Worm (Caenorhabditis elegans) whole organism, L1 larva: ENCODE data around the gene F46C5.6.

Experiments
- C04F5.9 ChIP-seq: sonication (generic microtip); optimal IDR thresholded peaks from 2 replicates; lab custom pipeline; 2016; ENCODE audit warnings: missing genetic modification characterization, missing compliant biosample characterization
- C16A3.4 ChIP-seq: fragments of 150-350 bp; optimal IDR thresholded peaks from 2 replicates; lab custom pipeline; 2014; ENCODE audit warnings: missing biosample characterization, missing genetic modification characterization
- C34B4.2 ChIP-seq: sonication (generic microtip); optimal IDR thresholded peaks from 2 replicates; lab custom pipeline; 2017; ENCODE audit warnings: mild to moderate bottlenecking, missing genetic modification characterization, missing compliant biosample characterization
- F16B12.6 ChIP-seq: fragments of 150-350 bp; optimal IDR thresholded peaks from 2 replicates; lab custom pipeline; 2014; ENCODE audit warnings: missing biosample characterization, missing genetic modification characterization
- Y116A8C.19 ChIP-seq: sonication (generic microtip); optimal IDR thresholded peaks from 2 replicates; lab custom pipeline; 2016; ENCODE audit warnings: missing compliant biosample characterization, missing genetic modification characterization, borderline replicate concordance
- aha-1 ChIP-seq: fragments of 150-350 bp; optimal IDR thresholded peaks from 2 replicates; lab custom pipeline; 2014; ENCODE audit warnings: missing biosample characterization, missing genetic modification characterization
- alr-1 ChIP-seq: fragments of 200-800 bp; sonication (Bioruptor generic); optimal IDR thresholded peaks from 2 replicates; lab custom pipeline; 2018; ENCODE audit warnings: borderline replicate concordance, mild to moderate bottlenecking, missing genetic modification characterization, missing compliant biosample characterization
- blmp-1 ChIP-seq: fragments of 150-350 bp; optimal IDR thresholded peaks from 2 replicates; lab custom pipeline; 2014; ENCODE audit warnings: missing biosample characterization, missing genetic modification characterization
- ceh-63 ChIP-seq: fragments of 200-800 bp; sonication (Bioruptor generic); optimal IDR thresholded peaks from 2 replicates; lab custom pipeline; 2018; ENCODE audit warnings: mild to moderate bottlenecking, missing genetic modification characterization, missing compliant biosample characterization
- ceh-88 ChIP-seq: fragments of 200-800 bp; sonication (Bioruptor generic); IDR thresholded peaks from 2 replicates; pipeline ENCODE4 v1.3.6; 2022; ENCODE audit warnings: missing genetic modification characterization, missing compliant biosample characterization
- ceh-90 ChIP-seq: sonication (generic microtip); optimal IDR thresholded peaks from 2 replicates; lab custom pipeline; 2016; ENCODE audit warnings: missing genetic modification characterization, missing compliant biosample characterization
- dpl-1 ChIP-seq, 3 experiments: fragments of 150-350 bp in 2 of 3; sonication (generic microtip) in 1 of 3; optimal IDR thresholded peaks; 2 replicates each; lab custom pipeline; 2014 to 2017; ENCODE audit warnings: missing biosample characterization in 3 of 3, missing genetic modification characterization in 3 of 3, missing genetic modification reagents in 3 of 3
- dsc-1 ChIP-seq: sonication (generic microtip); optimal IDR thresholded peaks from 2 replicates; lab custom pipeline; 2016; ENCODE audit warnings: mild to moderate bottlenecking, missing genetic modification characterization, missing compliant biosample characterization
- efl-3 ChIP-seq: fragments of 200-800 bp; sonication (Bioruptor generic); optimal IDR thresholded peaks from 2 replicates; lab custom pipeline; 2018; ENCODE audit warnings: mild to moderate bottlenecking, missing genetic modification characterization, missing compliant biosample characterization
- egl-13 ChIP-seq: sonication (generic microtip); optimal IDR thresholded peaks from 2 replicates; lab custom pipeline; 2016; ENCODE audit warnings: missing genotype, missing genetic modification reagents, missing genetic modification characterization, missing compliant biosample characterization
- elt-2 ChIP-seq: sonication (generic microtip); optimal IDR thresholded peaks from 2 replicates; lab custom pipeline; 2016; ENCODE audit warnings: missing genetic modification characterization, mild to moderate bottlenecking, inconsistent platforms, missing compliant biosample characterization, missing genetic modification reagents
- ets-5 ChIP-seq: fragments of 200-800 bp; sonication (Bioruptor generic); IDR thresholded peaks from 2 replicates; pipeline ENCODE4 v1.3.6; 2022; ENCODE audit warnings: missing genetic modification characterization, missing compliant biosample characterization
- fkh-4 ChIP-seq: sonication (generic microtip); optimal IDR thresholded peaks from 2 replicates; lab custom pipeline; 2016; ENCODE audit warnings: missing compliant biosample characterization, missing genetic modification characterization, borderline replicate concordance
- fkh-8 ChIP-seq: sonication (generic microtip); optimal IDR thresholded peaks from 2 replicates; lab custom pipeline; 2016; ENCODE audit warnings: mild to moderate bottlenecking, missing genetic modification characterization, missing compliant biosample characterization
- fos-1 ChIP-seq: fragments of 150-350 bp; optimal IDR thresholded peaks from 2 replicates; lab custom pipeline; 2014; ENCODE audit warnings: missing biosample characterization, missing genetic modification characterization
- grh-1 ChIP-seq: fragments of 200-800 bp; sonication (Bioruptor generic); IDR thresholded peaks from 2 replicates; pipeline ENCODE4 v1.3.6; 2022; ENCODE audit warnings: missing genetic modification reagents, missing genetic modification characterization, missing compliant biosample characterization
- hlh-17 ChIP-seq: fragments of 200-800 bp; sonication (Bioruptor generic); optimal IDR thresholded peaks from 2 replicates; lab custom pipeline; 2018; ENCODE audit warnings: missing genetic modification characterization, mild to moderate bottlenecking, missing compliant biosample characterization, moderate library complexity, borderline replicate concordance
- hlh-4 ChIP-seq: sonication (generic microtip); optimal IDR thresholded peaks from 2 replicates; lab custom pipeline; 2016; ENCODE audit warnings: mild to moderate bottlenecking, missing genetic modification characterization, missing compliant biosample characterization
- hpl-2 ChIP-seq: fragments of 150-350 bp; optimal IDR thresholded peaks from 2 replicates; lab custom pipeline; 2014; ENCODE audit warnings: missing biosample characterization, missing genetic modification reagents, missing genetic modification characterization
- isw-1 ChIP-seq: fragments of 200-800 bp; sonication (Bioruptor generic); IDR thresholded peaks from 2 replicates; pipeline ENCODE4 v1.3.6; 2022; ENCODE audit warnings: missing genetic modification characterization, missing compliant biosample characterization
- jun-1 ChIP-seq: fragments of 150-350 bp; optimal IDR thresholded peaks from 2 replicates; lab custom pipeline; 2014; ENCODE audit warnings: missing biosample characterization, missing genetic modification reagents, missing genetic modification characterization
- lin-14 ChIP-seq: fragments of 200-800 bp; sonication (Bioruptor generic); optimal IDR thresholded peaks from 2 replicates; lab custom pipeline; 2018; ENCODE audit warnings: mild to moderate bottlenecking, missing genetic modification characterization, moderate library complexity, missing compliant biosample characterization
- lin-39 ChIP-seq: fragments of 150-350 bp; optimal IDR thresholded peaks from 2 replicates; lab custom pipeline; 2014; ENCODE audit warnings: missing biosample characterization, missing genetic modification reagents, missing genetic modification characterization
- lir-3 ChIP-seq: sonication (generic microtip); optimal IDR thresholded peaks from 2 replicates; lab custom pipeline; 2016; ENCODE audit warnings: mild to moderate bottlenecking, missing genetic modification characterization, moderate library complexity, missing compliant biosample characterization; ENCODE audit not compliant: poor library complexity
- mdl-1 ChIP-seq, 2 experiments: fragments of 150-350 bp; optimal IDR thresholded peaks; 2 replicates each; lab custom pipeline; 2014 to 2017; ENCODE audit warnings: missing biosample characterization in 2 of 2, missing genetic modification characterization in 2 of 2, inconsistent platforms in 1 of 2
- mep-1 ChIP-seq: fragments of 150-350 bp; optimal IDR thresholded peaks from 2 replicates; lab custom pipeline; 2014; ENCODE audit warnings: missing biosample characterization, missing genetic modification characterization
- nhr-11 ChIP-seq: fragments of 150-350 bp; optimal IDR thresholded peaks from 2 replicates; lab custom pipeline; 2014; ENCODE audit warnings: missing biosample characterization, missing genetic modification characterization
- nhr-19 ChIP-seq: fragments of 200-800 bp; sonication (Bioruptor generic); conservative IDR thresholded peaks from 2 replicates; pipeline ENCODE4 v1.3.6; 2022; ENCODE audit warnings: missing genetic modification characterization, missing compliant biosample characterization
- nhr-20 ChIP-seq: sonication (generic microtip); optimal IDR thresholded peaks from 2 replicates; lab custom pipeline; 2016; ENCODE audit warnings: mild to moderate bottlenecking, missing genetic modification characterization, missing compliant biosample characterization
- nhr-71 ChIP-seq: sonication (generic microtip); optimal IDR thresholded peaks from 2 replicates; lab custom pipeline; 2016; ENCODE audit warnings: mild to moderate bottlenecking, missing genetic modification characterization, moderate library complexity, missing compliant biosample characterization
- nhr-84 ChIP-seq: sonication (generic microtip); optimal IDR thresholded peaks from 2 replicates; lab custom pipeline; 2017; ENCODE audit warnings: missing biosample characterization, missing genetic modification characterization
- nhr-85 ChIP-seq: sonication (generic microtip); peaks from one replicate; lab custom pipeline; 2016; ENCODE audit warnings: missing genetic modification characterization, inconsistent platforms, missing compliant biosample characterization
- pag-3 ChIP-seq: sonication (generic microtip); optimal IDR thresholded peaks from 2 replicates; lab custom pipeline; 2017; ENCODE audit warnings: missing genetic modification characterization, mild to moderate bottlenecking, missing compliant biosample characterization, antibody characterized with exemption, borderline replicate concordance; ENCODE audit not compliant: insufficient read depth
- pax-3 ChIP-seq: fragments of 200-800 bp; sonication (Bioruptor generic); optimal IDR thresholded peaks from 2 replicates; lab custom pipeline; 2018; ENCODE audit warnings: mild to moderate bottlenecking, missing genetic modification characterization, moderate library complexity, missing compliant biosample characterization
- skn-1 ChIP-seq: fragments of 150-350 bp; optimal IDR thresholded peaks from 2 replicates; lab custom pipeline; 2014; ENCODE audit warnings: missing biosample characterization, missing genetic modification characterization
- snu-23 ChIP-seq: sonication (generic microtip); optimal IDR thresholded peaks from 2 replicates; lab custom pipeline; 2016; ENCODE audit warnings: missing genetic modification characterization, missing compliant biosample characterization
- sox-4 ChIP-seq: sonication (generic microtip); optimal IDR thresholded peaks from 2 replicates; lab custom pipeline; 2016; ENCODE audit warnings: missing genetic modification characterization, missing compliant biosample characterization
- sup-37 ChIP-seq: fragments of 200-800 bp; sonication (Bioruptor generic); optimal IDR thresholded peaks from 2 replicates; lab custom pipeline; 2018; ENCODE audit warnings: mild to moderate bottlenecking, missing genetic modification characterization, missing compliant biosample characterization
- unc-130 ChIP-seq: fragments of 150-350 bp; optimal IDR thresholded peaks from 2 replicates; lab custom pipeline; 2017; ENCODE audit warnings: missing biosample characterization, missing genetic modification characterization, inconsistent platforms
- unc-30 ChIP-seq: sonication (generic microtip); optimal IDR thresholded peaks from 2 replicates; lab custom pipeline; 2017; ENCODE audit warnings: missing biosample characterization, missing genetic modification characterization
- unc-62 ChIP-seq: fragments of 150-350 bp; optimal IDR thresholded peaks from 2 replicates; lab custom pipeline; 2014; ENCODE audit warnings: missing biosample characterization, missing genetic modification reagents, missing genetic modification characterization
- unc-86 ChIP-seq: sonication (generic microtip); optimal IDR thresholded peaks from 2 replicates; lab custom pipeline; 2016; ENCODE audit warnings: missing genetic modification characterization, missing compliant biosample characterization
- vab-15 ChIP-seq: sonication (generic microtip); optimal IDR thresholded peaks from 2 replicates; lab custom pipeline; 2017; ENCODE audit warnings: missing genotype, mild to moderate bottlenecking, missing genetic modification characterization, missing compliant biosample characterization
- zip-4 ChIP-seq: fragments of 200-800 bp; sonication (Bioruptor generic); optimal IDR thresholded peaks from 2 replicates; lab custom pipeline; 2018; ENCODE audit warnings: mild to moderate bottlenecking, missing genetic modification characterization, moderate library complexity, missing compliant biosample characterization
- ztf-11 ChIP-seq, 2 experiments: sonication (generic microtip); optimal IDR thresholded peaks; 2 replicates each; lab custom pipeline; 2016 to 2017; ENCODE audit warnings: missing genetic modification characterization in 2 of 2, missing biosample characterization in 1 of 2, missing compliant biosample characterization in 1 of 2
- ztf-4 ChIP-seq: fragments of 150-350 bp; optimal IDR thresholded peaks from 2 replicates; lab custom pipeline; 2014; ENCODE audit warnings: missing biosample characterization, missing genetic modification characterization

The F46C5.6 gene

DNA sequence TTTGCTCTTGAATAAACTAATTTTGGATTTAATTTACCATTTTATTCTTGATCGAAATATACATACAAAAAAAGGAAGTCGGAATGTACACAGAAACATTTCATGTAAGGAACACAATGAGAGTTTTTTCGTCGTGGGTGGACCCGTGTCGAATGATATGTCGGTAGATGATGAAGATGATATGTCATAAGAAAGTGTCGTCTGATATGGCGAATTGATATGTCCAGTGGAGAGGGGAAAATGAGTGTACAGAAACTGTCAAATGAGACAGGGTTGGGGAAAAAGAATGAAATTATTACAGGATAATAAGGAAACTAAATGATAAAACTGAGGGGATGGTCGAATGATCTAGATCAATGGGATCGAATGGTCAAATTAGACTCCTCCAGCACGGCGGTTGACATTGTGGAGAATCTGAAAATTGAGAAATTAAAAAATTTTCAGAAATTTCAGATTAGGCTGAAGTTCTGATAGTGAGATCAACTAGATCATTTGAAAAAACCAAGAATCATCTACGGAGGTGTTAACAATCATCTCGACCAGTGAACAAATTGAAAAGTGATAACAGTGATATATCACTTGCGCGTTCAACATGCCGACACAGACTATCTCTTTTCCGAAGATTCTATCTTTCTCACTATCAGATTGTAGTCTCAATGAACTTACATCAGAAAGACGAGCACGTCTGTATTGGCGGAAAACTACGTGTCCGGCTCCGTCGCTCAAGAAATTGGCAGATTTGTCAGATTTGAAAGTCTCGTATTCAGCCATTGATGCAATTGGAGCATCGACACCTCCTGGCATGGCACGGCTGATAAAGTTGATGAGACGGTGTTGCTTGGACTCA lies 24.0 kb downstream of the F46C5.6 start:
- no peak for TF ChIP-seq lin-39 (tag; lab: Kevin White, UChicago)
- peak; percentile 28 for TF ChIP-seq lir-3 (tag; lab: Kevin White, UChicago)
- TF ChIP-seq nhr-85 (tag; lab: Kevin White, UChicago): peak; percentile 73
- no peak for TF ChIP-seq ceh-63 (GFP tag; lab: Kevin White, UChicago)
- no peak for TF ChIP-seq hlh-17 (GFP tag; lab: Kevin White, UChicago)
- TF ChIP-seq aha-1 (tag; lab: Kevin White, UChicago): no peak
- TF ChIP-seq nhr-11 (tag; lab: Kevin White, UChicago): no peak
- TF ChIP-seq C04F5.9 (tag; lab: Kevin White, UChicago): no peak
- TF ChIP-seq ztf-4 (tag; lab: Kevin White, UChicago): peak; percentile 0
- TF ChIP-seq mdl-1 (tag; optimal IDR thresholded peaks at IDR 0.05; lab: Kevin White, UChicago): no peak
- TF ChIP-seq snu-23: peak; percentile 4
- no peak for TF ChIP-seq mep-1
- TF ChIP-seq nhr-20 (tag; lab: Kevin White, UChicago): peak; percentile 57
- TF ChIP-seq isw-1 (GFP tag; lab: Robert Waterston, UW): no peak
- TF ChIP-seq ztf-11 (tag; optimal IDR thresholded peaks at IDR 0.05; lab: Kevin White, UChicago): no peak
- TF ChIP-seq ceh-90 (tag; lab: Kevin White, UChicago): no peak
- TF ChIP-seq nhr-71 (tag; lab: Kevin White, UChicago): peak; percentile 35
- TF ChIP-seq blmp-1 (tag; lab: Kevin White, UChicago): peak; percentile 33
- TF ChIP-seq fkh-4 (tag; lab: Kevin White, UChicago): no peak
- TF ChIP-seq nhr-19 (GFP tag; lab: Robert Waterston, UW): peak; percentile 31; the same call in 1 of the 2 replicates
- TF ChIP-seq nhr-84 (tag; lab: Kevin White, UChicago): no peak
- no peak for TF ChIP-seq zip-4 (GFP tag; lab: Kevin White, UChicago)
- no peak for TF ChIP-seq pag-3 (tag; lab: Kevin White, UChicago)
- TF ChIP-seq fos-1 (tag; lab: Kevin White, UChicago): no peak
- no peak for TF ChIP-seq egl-13
- TF ChIP-seq unc-86: no peak
- peak; percentile 4 for TF ChIP-seq lin-14 (GFP tag; lab: Kevin White, UChicago)
- no peak for TF ChIP-seq fkh-8
- no peak for TF ChIP-seq skn-1 (tag; lab: Kevin White, UChicago)
- TF ChIP-seq vab-15: no peak
- TF ChIP-seq C34B4.2 (tag; lab: Kevin White, UChicago): no peak
- TF ChIP-seq sup-37 (GFP tag; lab: Kevin White, UChicago): no peak
- no peak for TF ChIP-seq sox-4 (tag; lab: Kevin White, UChicago)
- TF ChIP-seq ceh-88 (GFP tag; lab: Robert Waterston, UW): no peak
- no peak for TF ChIP-seq unc-30 (tag; lab: Kevin White, UChicago)
- TF ChIP-seq Y116A8C.19 (tag; lab: Kevin White, UChicago): no peak
- TF ChIP-seq efl-3 (GFP tag; lab: Kevin White, UChicago): no peak
- no peak for TF ChIP-seq dsc-1 (tag; lab: Kevin White, UChicago)
- no peak for TF ChIP-seq F16B12.6 (tag; lab: Kevin White, UChicago)
- no peak for TF ChIP-seq hlh-4 (tag; lab: Kevin White, UChicago)
- TF ChIP-seq elt-2 (tag; lab: Kevin White, UChicago): no peak
- no peak for TF ChIP-seq unc-130 (tag; lab: Kevin White, UChicago)
- no peak for TF ChIP-seq hpl-2
- TF ChIP-seq ets-5 (GFP tag; lab: Robert Waterston, UW): no peak
- no peak for TF ChIP-seq dpl-1 (GFP tag; optimal IDR thresholded peaks at IDR 0.05; lab: Kevin White, UChicago)
- no peak for TF ChIP-seq jun-1 (tag; lab: Kevin White, UChicago)
- no peak for TF ChIP-seq C16A3.4
- 0 out of 2 replicates have a peak, but pooled peaks have one; percentile 25 for TF ChIP-seq grh-1 (GFP tag; lab: Robert Waterston, UW)
- no peak for TF ChIP-seq alr-1 (tag; lab: Kevin White, UChicago)
- no peak for TF ChIP-seq unc-62 (GFP tag; lab: Kevin White, UChicago)
- no peak for TF ChIP-seq pax-3
